Worm (Caenorhabditis elegans): ENCODE results near the gene Y11D7A.10.

DNA sequence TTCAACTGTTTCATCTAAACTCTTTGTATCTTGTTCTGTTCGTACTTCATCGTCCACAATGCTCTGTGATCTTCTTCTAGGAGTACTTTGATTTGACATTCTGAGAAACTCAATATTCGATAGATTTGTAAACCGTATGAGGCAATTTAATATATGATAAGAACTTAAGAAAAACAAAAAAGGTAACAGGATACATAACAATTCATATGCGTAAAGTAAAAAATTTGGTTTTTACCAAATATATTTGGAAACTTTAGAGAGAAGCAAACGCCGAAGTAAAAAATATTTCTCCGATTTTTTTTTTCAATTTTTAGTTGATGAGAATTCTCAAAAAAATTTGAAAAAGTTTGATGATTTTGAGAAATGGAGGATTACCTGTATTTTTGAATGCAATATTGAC, 6.9 kb upstream of the Y11D7A.10 start, which contains the start of gene Y11D7A.19:
- no peak for TF ChIP-seq ztf-1 (GFP tag; conservative IDR thresholded peaks at IDR 0.05)
- TF ChIP-seq unc-62 (GFP tag; optimal IDR thresholded peaks at IDR 0.05), result no peak
- TF ChIP-seq nhr-11 (tag; optimal IDR thresholded peaks at IDR 0.05), result no peak
- no peak for TF ChIP-seq lin-13 (GFP tag; optimal IDR thresholded peaks at IDR 0.05)
- TF ChIP-seq nhr-12 (tag; optimal IDR thresholded peaks at IDR 0.05), result no peak
- TF ChIP-seq dmd-4 (tag; optimal IDR thresholded peaks at IDR 0.05), result no peak
- TF ChIP-seq lin-39 (tag; optimal IDR thresholded peaks at IDR 0.05), result no peak
- TF ChIP-seq ceh-16 (tag; optimal IDR thresholded peaks at IDR 0.05), result no peak
- no peak for TF ChIP-seq nhr-21 (tag; optimal IDR thresholded peaks at IDR 0.05)

Measured in whole organism, L2 larva.